Fruit fly (Drosophila melanogaster): ENCODE measurements around the gene CG12170.

The CG12170 gene

DNA sequence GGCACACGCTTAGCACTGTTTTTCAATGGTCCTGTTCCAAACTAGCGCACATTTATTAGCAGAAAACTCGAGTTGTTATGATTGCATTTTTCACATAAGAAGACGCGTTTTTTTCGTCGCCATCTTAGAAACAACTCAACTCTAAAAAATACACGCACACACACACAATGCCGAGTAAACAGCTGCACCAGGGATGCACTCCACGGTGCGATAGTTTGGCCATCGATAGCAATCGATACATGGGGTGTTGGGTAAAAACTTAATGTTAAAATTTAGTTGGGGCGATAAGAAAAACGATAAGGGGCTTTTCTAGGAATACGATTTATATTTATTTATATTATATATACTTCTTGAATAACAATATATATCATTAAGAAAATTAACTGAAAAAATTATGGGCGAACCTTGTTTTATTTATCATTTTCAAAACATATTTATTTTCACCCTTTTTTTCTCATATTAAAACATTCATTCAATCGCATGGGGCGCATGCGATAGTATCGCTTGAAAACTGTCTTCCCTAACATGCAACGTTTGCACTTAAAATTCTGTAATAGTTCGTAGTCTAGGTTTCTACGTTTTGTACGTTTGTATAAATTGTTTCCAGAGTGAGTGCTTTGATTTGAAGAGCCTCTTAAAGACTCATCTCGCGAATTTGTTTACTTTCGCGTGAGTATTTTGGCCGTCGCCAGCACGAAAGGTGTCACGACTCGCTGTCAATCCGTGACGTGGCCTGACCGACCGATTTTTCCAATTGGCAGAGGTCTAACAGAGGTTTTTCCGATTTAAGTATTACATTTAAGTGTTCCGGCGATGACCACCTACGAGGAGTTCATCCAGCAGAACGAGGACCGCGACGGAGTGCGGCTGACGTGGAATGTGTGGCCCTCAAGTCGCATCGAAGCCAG is 11.8 kb downstream of the CG12170 start, which contains the start of the genes MTA1-like and Sec23 (continued):
- 0 out of 2 replicates have a peak, but pooled peaks have one; percentile 33 for TF ChIP-seq sob (GFP tag; IDR thresholded peaks at IDR 0.05)
- TF ChIP-seq Dp (GFP tag; optimal IDR thresholded peaks at IDR 0.05), result peak; percentile 5
- TF ChIP-seq odd (GFP tag; optimal IDR thresholded peaks at IDR 0.05), result no peak
- TF ChIP-seq gt (GFP tag; IDR thresholded peaks at IDR 0.05), result no peak
- TF ChIP-seq CG16813 (GFP tag; IDR thresholded peaks at IDR 0.05; ENCODE audit: partially characterized antibody), result peak; percentile 98
- no peak for TF ChIP-seq abd-A (tag; optimal IDR thresholded peaks at IDR 0.05)
- TF ChIP-seq sug (tag; optimal IDR thresholded peaks at IDR 0.05), result peak; percentile 64
- peak; percentile 85; the same call in 2 of the 3 replicates for TF ChIP-seq zen2 (GFP tag; IDR thresholded peaks at IDR 0.05; ENCODE audit: partially characterized antibody)
- TF ChIP-seq CG17829 (tag; optimal IDR thresholded peaks at IDR 0.05), result peak; percentile 78
- peak; percentile 81 for TF ChIP-seq sens (GFP tag)
- peak; percentile 56 for TF ChIP-seq CG9215 (GFP tag; IDR thresholded peaks at IDR 0.05)
- TF ChIP-seq CG32767 (GFP tag; IDR thresholded peaks at IDR 0.05), result no peak; the same call in 1 of the 2 replicates
- peak; percentile 64 for TF ChIP-seq Ets97D (GFP tag; optimal IDR thresholded peaks at IDR 0.05)
- TF ChIP-seq org-1 (GFP tag; optimal IDR thresholded peaks at IDR 0.05), result no peak
- TF ChIP-seq Dek (tag; optimal IDR thresholded peaks at IDR 0.05), result peak; percentile 58
- no peak for TF ChIP-seq CG11093 (GFP tag; IDR thresholded peaks at IDR 0.05)
- TF ChIP-seq Atf-2 (GFP tag; optimal IDR thresholded peaks at IDR 0.05), result no peak
- no peak for TF ChIP-seq maf-S (GFP tag; optimal IDR thresholded peaks at IDR 0.05)
- peak; percentile 48 for TF ChIP-seq PHDP (tag; optimal IDR thresholded peaks at IDR 0.05)
- peak; percentile 36 for TF ChIP-seq Ssrp (tag; optimal IDR thresholded peaks at IDR 0.05)
- TF ChIP-seq corto (GFP tag; optimal IDR thresholded peaks at IDR 0.05), result peak; percentile 60
- TF ChIP-seq CG18011 (GFP tag; optimal IDR thresholded peaks at IDR 0.05), result peak; percentile 27
- TF ChIP-seq CG11560 (tag; IDR thresholded peaks at IDR 0.05), result no peak
- no peak for TF ChIP-seq wdn (GFP tag; IDR thresholded peaks at IDR 0.05)
- no peak for TF ChIP-seq C15 (GFP tag; IDR thresholded peaks at IDR 0.05)
- peak in 1 of 2 experiments; percentile 22 for TF ChIP-seq Pdp1 (GFP tag; optimal IDR thresholded peaks at IDR 0.05)
- no peak for TF ChIP-seq dan (GFP tag; IDR thresholded peaks at IDR 0.05)
- TF ChIP-seq Xbp1 (GFP tag; optimal IDR thresholded peaks at IDR 0.05), result peak; percentile 76
- TF ChIP-seq CG3847 (GFP tag; IDR thresholded peaks at IDR 0.05), result peak; percentile 61
- peak; percentile 96 for TF ChIP-seq chinmo (GFP tag; IDR thresholded peaks at IDR 0.05; ENCODE audit: partially characterized antibody)
- peak; percentile 14 for TF ChIP-seq CG1529 (GFP tag; optimal IDR thresholded peaks at IDR 0.05)
- TF ChIP-seq sr (GFP tag; IDR thresholded peaks at IDR 0.05), result no peak
- no peak for TF ChIP-seq jumu (GFP tag; optimal IDR thresholded peaks at IDR 0.05)
- TF ChIP-seq Ravus (GFP tag; IDR thresholded peaks at IDR 0.05), result no peak
- TF ChIP-seq hkb (optimal IDR thresholded peaks at IDR 0.05), result no peak
- no peak for TF ChIP-seq hkb (GFP tag; IDR thresholded peaks at IDR 0.05)
- peak; percentile 75 for TF ChIP-seq CG9437 (GFP tag; optimal IDR thresholded peaks at IDR 0.05)
- no peak for TF ChIP-seq Jarid2 (GFP tag; optimal IDR thresholded peaks at IDR 0.05)
- no peak for TF ChIP-seq oc (tag; optimal IDR thresholded peaks at IDR 0.05)
- no peak for TF ChIP-seq Blimp-1 (GFP tag; optimal IDR thresholded peaks at IDR 0.05)
- TF ChIP-seq CG4404 (GFP tag; IDR thresholded peaks at IDR 0.05), result peak; percentile 35; the same call in 1 of the 2 replicates
- peak; percentile 26 for TF ChIP-seq CG11723 (GFP tag; optimal IDR thresholded peaks at IDR 0.05)
- TF ChIP-seq CG13296 (GFP tag; optimal IDR thresholded peaks at IDR 0.05), result peak; percentile 46
- no peak for TF ChIP-seq CG11398 (GFP tag; optimal IDR thresholded peaks at IDR 0.05)
- peak; percentile 53 for TF ChIP-seq mam (GFP tag; optimal IDR thresholded peaks at IDR 0.05)
- no peak for TF ChIP-seq ro (GFP tag; IDR thresholded peaks at IDR 0.05)
- TF ChIP-seq CG13775 (GFP tag; optimal IDR thresholded peaks at IDR 0.05), result peak; percentile 81
- no peak for TF ChIP-seq BtbVII (GFP tag; optimal IDR thresholded peaks at IDR 0.05)
- peak; percentile 18 for TF ChIP-seq fd96Cb (tag; optimal IDR thresholded peaks at IDR 0.05)
